Worm (Caenorhabditis elegans) whole organism, mixed stage, embryonic: ENCODE data around the gene Y51A2B.8.
"Not testable (repeated sequence)": the region's sequence is repeated elsewhere in the genome, so short reads cannot be mapped to it uniquely, and the experiment has no call there.

ENCODE experiments used
- bed-3 ChIP-seq: fragments of 200-800 bp; sonication (Bioruptor generic); optimal IDR thresholded peaks from 3 replicates; lab custom pipeline; 2018; ENCODE audit warnings: mild to moderate bottlenecking, missing genetic modification characterization, moderate library complexity, missing compliant biosample characterization
- blmp-1 ChIP-seq: fragments of 150-350 bp; optimal IDR thresholded peaks from 2 replicates; lab custom pipeline; 2014; ENCODE audit warnings: missing biosample characterization, missing genetic modification characterization
- ceh-39 ChIP-seq: fragments of 150-350 bp; optimal IDR thresholded peaks from 2 replicates; lab custom pipeline; 2014; ENCODE audit warnings: missing biosample characterization, missing genetic modification characterization
- ceh-43 ChIP-seq: fragments of 200-800 bp; sonication (Bioruptor generic); optimal IDR thresholded peaks from 2 replicates; lab custom pipeline; 2018; ENCODE audit warnings: mild to moderate bottlenecking, missing genetic modification characterization, moderate library complexity, missing compliant biosample characterization
- ceh-83 ChIP-seq: fragments of 200-800 bp; sonication (Bioruptor generic); optimal IDR thresholded peaks from 2 replicates; lab custom pipeline; 2018; ENCODE audit warnings: mild to moderate bottlenecking, missing genetic modification characterization, missing compliant biosample characterization
- ces-1 ChIP-seq: fragments of 150-350 bp; optimal IDR thresholded peaks from 2 replicates; lab custom pipeline; 2014; ENCODE audit warnings: missing biosample characterization, missing genetic modification reagents, missing genetic modification characterization
- drap-1 ChIP-seq: fragments of 200-800 bp; sonication (Bioruptor generic); optimal IDR thresholded peaks from 3 replicates; lab custom pipeline; 2018; ENCODE audit warnings: mild to moderate bottlenecking, missing genetic modification characterization, missing compliant biosample characterization
- elt-1 ChIP-seq: sonication (generic microtip); optimal IDR thresholded peaks from 2 replicates; lab custom pipeline; 2017; ENCODE audit warnings: missing genetic modification characterization, mild to moderate bottlenecking, missing compliant biosample characterization, antibody characterized with exemption, moderate library complexity, borderline replicate concordance; ENCODE audit not compliant: insufficient read depth
- elt-3 ChIP-seq: fragments of 150-350 bp; optimal IDR thresholded peaks from 2 replicates; lab custom pipeline; 2014; ENCODE audit warnings: missing biosample characterization, missing genetic modification characterization
- flh-1 ChIP-seq: fragments of 200-800 bp; sonication (Bioruptor generic); optimal IDR thresholded peaks from 2 replicates; lab custom pipeline; 2018; ENCODE audit warnings: mild to moderate bottlenecking, missing genetic modification characterization, moderate library complexity, missing compliant biosample characterization
- ham-2 ChIP-seq: fragments of 200-800 bp; sonication (Bioruptor generic); optimal IDR thresholded peaks from 2 replicates; lab custom pipeline; 2018; ENCODE audit warnings: mild to moderate bottlenecking, missing genetic modification characterization, missing compliant biosample characterization
- hlh-1 ChIP-seq: fragments of 150-350 bp; optimal IDR thresholded peaks from 2 replicates; lab custom pipeline; 2014; ENCODE audit warnings: missing biosample characterization, missing genetic modification reagents, missing genetic modification characterization
- lin-32 ChIP-seq: fragments of 200-800 bp; sonication (Bioruptor generic); optimal IDR thresholded peaks from 2 replicates; lab custom pipeline; 2018; ENCODE audit warnings: mild to moderate bottlenecking, missing genetic modification characterization, missing compliant biosample characterization
- mab-5 ChIP-seq: fragments of 150-350 bp; optimal IDR thresholded peaks from 2 replicates; lab custom pipeline; 2014; ENCODE audit warnings: missing biosample characterization, missing genetic modification characterization
- mep-1 ChIP-seq: fragments of 150-350 bp; optimal IDR thresholded peaks from 2 replicates; lab custom pipeline; 2017; ENCODE audit warnings: missing biosample characterization, missing genetic modification reagents, missing genetic modification characterization, inconsistent platforms
- mls-2 ChIP-seq: sonication (generic microtip); optimal IDR thresholded peaks from 2 replicates; lab custom pipeline; 2016; ENCODE audit warnings: mild to moderate bottlenecking, missing genetic modification characterization, moderate library complexity, missing compliant biosample characterization
- nhr-12 ChIP-seq: fragments of 150-350 bp; optimal IDR thresholded peaks from 2 replicates; lab custom pipeline; 2014; ENCODE audit warnings: missing biosample characterization, missing genetic modification characterization
- nhr-2 ChIP-seq: fragments of 150-350 bp; optimal IDR thresholded peaks from 2 replicates; lab custom pipeline; 2014; ENCODE audit warnings: missing biosample characterization, missing genetic modification characterization
- nhr-237 ChIP-seq: fragments of 150-350 bp; optimal IDR thresholded peaks from 2 replicates; lab custom pipeline; 2014; ENCODE audit warnings: missing biosample characterization, missing genetic modification characterization
- nhr-28 ChIP-seq: fragments of 150-350 bp; optimal IDR thresholded peaks from 2 replicates; lab custom pipeline; 2014; ENCODE audit warnings: missing biosample characterization, missing genetic modification characterization
- nhr-76 ChIP-seq: sonication (generic microtip); optimal IDR thresholded peaks from 2 replicates; lab custom pipeline; 2017; ENCODE audit warnings: missing biosample characterization, missing genetic modification characterization
- pha-4 ChIP-seq: fragments of 150-350 bp; optimal IDR thresholded peaks from 2 replicates; lab custom pipeline; 2018; ENCODE audit warnings: missing biosample characterization, missing genetic modification reagents, missing genetic modification characterization
- sem-2 ChIP-seq: fragments of 200-800 bp; sonication (Bioruptor generic); optimal IDR thresholded peaks from 2 replicates; lab custom pipeline; 2018; ENCODE audit warnings: mild to moderate bottlenecking, missing genetic modification characterization, missing compliant biosample characterization
- snpc-4 ChIP-seq: fragments of 150-350 bp; optimal IDR thresholded peaks from 2 replicates; lab custom pipeline; 2014; ENCODE audit warnings: missing biosample characterization, missing genetic modification characterization
- tbx-8 ChIP-seq: fragments of 200-800 bp; sonication (Bioruptor generic); optimal IDR thresholded peaks from 2 replicates; lab custom pipeline; 2018; ENCODE audit warnings: mild to moderate bottlenecking, missing genetic modification characterization, moderate library complexity, missing compliant biosample characterization
- unc-120 ChIP-seq: sonication (generic microtip); optimal IDR thresholded peaks from 2 replicates; lab custom pipeline; 2017; ENCODE audit warnings: missing genetic modification characterization, missing compliant biosample characterization; ENCODE audit not compliant: poor library complexity, severe bottlenecking
- unc-39 ChIP-seq: fragments of 150-350 bp; optimal IDR thresholded peaks from 2 replicates; lab custom pipeline; 2014; ENCODE audit warnings: missing biosample characterization, missing genetic modification characterization
- zip-8 ChIP-seq: fragments of 150-350 bp; optimal IDR thresholded peaks from 2 replicates; lab custom pipeline; 2014; ENCODE audit warnings: missing biosample characterization, missing genetic modification characterization
- ztf-11 ChIP-seq: fragments of 150-350 bp; optimal IDR thresholded peaks from 2 replicates; lab custom pipeline; 2014; ENCODE audit warnings: missing biosample characterization, missing genetic modification characterization

The Y51A2B.8 gene

ce11 chrV:18394203-18394602 lies 15.3 kb downstream of the Y51A2B.8 start, which contains the start of gene Y51A2B.6:
Gene Y51A2B.6 (minus strand): TSS chrV:18394303.
- TF ChIP-seq ceh-39 (tag; lab: Kevin White, UChicago): no peak
- no peak for TF ChIP-seq ceh-43 (GFP tag; lab: Kevin White, UChicago)
- TF ChIP-seq ham-2 (GFP tag; lab: Kevin White, UChicago): no peak
- TF ChIP-seq drap-1: no peak
- TF ChIP-seq nhr-2 (tag; lab: Kevin White, UChicago): no peak
- no peak for TF ChIP-seq mep-1
- no peak for TF ChIP-seq nhr-76 (tag; lab: Kevin White, UChicago)
- TF ChIP-seq mab-5 (tag; lab: Kevin White, UChicago): no peak
- no peak for TF ChIP-seq unc-39 (tag; lab: Kevin White, UChicago)
- TF ChIP-seq sem-2 (GFP tag; lab: Kevin White, UChicago): no peak
- TF ChIP-seq flh-1: no peak
- TF ChIP-seq elt-1 (tag; lab: Kevin White, UChicago): no peak
- TF ChIP-seq lin-32 (GFP tag; lab: Kevin White, UChicago): no peak

- TF ChIP-seq ceh-39 (tag; lab: Kevin White, UChicago) (no peak), nhr-237 (no peak), bed-3 (GFP tag; lab: Kevin White, UChicago) (no peak), elt-3 (tag; lab: Kevin White, UChicago) (no peak), nhr-28 (tag; lab: Kevin White, UChicago) (no peak), nhr-2 (tag; lab: Kevin White, UChicago) (no peak), nhr-76 (tag; lab: Kevin White, UChicago) (no peak), ceh-43 (GFP tag; lab: Kevin White, UChicago) (no peak), elt-1 (tag; lab: Kevin White, UChicago) (no peak), pha-4 (no peak), hlh-1 (no peak)
These were observed 16.7 kb downstream of the Y51A2B.8 start, which contains the start of gene Y51A2B.9 for ce11 chrV:18395649-18396048. Gene Y51A2B.9 (minus strand): TSS chrV:18395749.

- TF ChIP-seq ceh-39 (tag; lab: Kevin White, UChicago): no peak
- no peak for TF ChIP-seq ceh-43 (GFP tag; lab: Kevin White, UChicago)
- TF ChIP-seq pha-4: no peak
- TF ChIP-seq mep-1: no peak
- no peak for TF ChIP-seq nhr-28 (tag; lab: Kevin White, UChicago)
- TF ChIP-seq blmp-1 (tag; lab: Kevin White, UChicago): no peak
- TF ChIP-seq unc-120 (tag; lab: Kevin White, UChicago): no peak
- TF ChIP-seq bed-3 (GFP tag; lab: Kevin White, UChicago): no peak
- TF ChIP-seq mab-5 (tag; lab: Kevin White, UChicago): no peak
- no peak for TF ChIP-seq zip-8 (tag; lab: Kevin White, UChicago)
- no peak for TF ChIP-seq mls-2 (tag; lab: Kevin White, UChicago)
- TF ChIP-seq, all 35 proteins: peak for 0
These were observed 18.9 kb downstream of the Y51A2B.8 start, which contains the start of gene Y51A2B.16 for ce11 chrV:18397814-18398213. Gene Y51A2B.16 (minus strand): TSS chrV:18397914.

ce11 chrV:18402743-18403142 lies 23.8 kb downstream of the Y51A2B.8 start:
- TF ChIP-seq pha-4 (no peak), sem-2 (GFP tag; lab: Kevin White, UChicago) (no peak), lin-32 (GFP tag; lab: Kevin White, UChicago) (no peak), mep-1 (no peak), nhr-76 (tag; lab: Kevin White, UChicago) (no peak), ham-2 (GFP tag; lab: Kevin White, UChicago) (no peak), snpc-4 (no peak), ces-1 (GFP tag; lab: Kevin White, UChicago) (no peak), ceh-83 (GFP tag; lab: Kevin White, UChicago) (no peak), tbx-8 (GFP tag; lab: Kevin White, UChicago) (no peak)
- TF ChIP-seq, all 35 proteins: peak for 0

ce11 chrV:18404767-18405166 lies 25.8 kb downstream of the Y51A2B.8 start, which contains the start of gene srh-209:
Gene srh-209 (minus strand): TSS chrV:18404867.
- TF ChIP-seq nhr-12 (tag; lab: Kevin White, UChicago); lin-32 (GFP tag; lab: Kevin White, UChicago); ztf-11 (tag; lab: Kevin White, UChicago): not testable (repeated sequence)
